Worm (Caenorhabditis elegans): ENCODE measurements around the gene oxy-4.

Gene oxy-4

DNA sequence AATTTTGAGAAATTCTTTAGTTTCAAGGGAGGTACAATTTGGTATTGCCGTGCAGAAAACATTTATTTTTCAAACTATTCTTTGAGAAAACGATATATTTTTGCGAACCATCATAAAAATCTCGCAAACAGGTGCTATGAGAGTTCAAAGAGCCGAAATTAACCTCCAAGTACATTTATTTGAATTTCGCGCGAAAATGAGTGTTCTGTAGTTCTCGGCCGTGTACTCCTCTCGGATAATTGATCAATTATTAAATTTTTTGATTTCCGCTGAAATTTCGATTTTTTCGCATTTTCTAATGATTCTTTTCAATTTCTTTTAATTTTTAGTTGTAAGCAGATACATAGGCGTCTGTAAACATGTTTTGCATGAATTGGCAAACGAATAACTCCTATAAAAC is 31.6 kb upstream of the oxy-4 start (continued):
- TF ChIP-seq dpl-1 (GFP tag; optimal IDR thresholded peaks at IDR 0.05) (peak; percentile 84 to 92 (median 89)), lin-15B (tag; optimal IDR thresholded peaks at IDR 0.05) (no peak), nhr-90 (tag; optimal IDR thresholded peaks at IDR 0.05; ENCODE audit: poor library complexity) (peak; percentile 70), unc-62 (GFP tag; optimal IDR thresholded peaks at IDR 0.05) (no peak), ets-5 (GFP tag; IDR thresholded peaks at IDR 0.05) (no peak), rnt-1 (tag; optimal IDR thresholded peaks at IDR 0.05) (peak; percentile 91), lin-13 (GFP tag; optimal IDR thresholded peaks at IDR 0.05) (no peak), Y116A8C.19 (tag; optimal IDR thresholded peaks at IDR 0.05; ENCODE audit: borderline replicate concordance) (no peak), fkh-10 (GFP tag; optimal IDR thresholded peaks at IDR 0.05) (no peak), hpl-2 (GFP tag; optimal IDR thresholded peaks at IDR 0.05) (no peak), efl-1 (optimal IDR thresholded peaks at IDR 0.05) (peak; percentile 91 to 93), efl-1 (GFP tag; optimal IDR thresholded peaks at IDR 0.05 in 1 of 2) (peak; percentile 90 to 99), nhr-85 (tag) (peak; percentile 79), skn-1 (tag; optimal IDR thresholded peaks at IDR 0.05) (peak; percentile 22), grh-1 (GFP tag; IDR thresholded peaks at IDR 0.05) (peak; percentile 43; the same call in 1 of the 2 replicates), hlh-17 (GFP tag; optimal IDR thresholded peaks at IDR 0.05; ENCODE audit: borderline replicate concordance) (no peak), sox-4 (tag; optimal IDR thresholded peaks at IDR 0.05) (peak; percentile 60), snpc-4 (tag; optimal IDR thresholded peaks at IDR 0.05) (no peak), fkh-8 (tag; optimal IDR thresholded peaks at IDR 0.05) (no peak), unc-98 (GFP tag; IDR thresholded peaks at IDR 0.05) (no peak), sptf-1 (tag; optimal IDR thresholded peaks at IDR 0.05) (no peak), zip-4 (GFP tag; optimal IDR thresholded peaks at IDR 0.05) (no peak), pag-3 (tag; optimal IDR thresholded peaks at IDR 0.05; ENCODE audit: borderline replicate concordance, insufficient read depth) (no peak), efl-3 (GFP tag; optimal IDR thresholded peaks at IDR 0.05) (no peak), nhr-237 (tag; optimal IDR thresholded peaks at IDR 0.05) (no peak), ceh-88 (GFP tag; IDR thresholded peaks at IDR 0.05) (no peak), isw-1 (GFP tag; IDR thresholded peaks at IDR 0.05) (no peak), aha-1 (tag; optimal IDR thresholded peaks at IDR 0.05) (no peak), aly-2 (tag; optimal IDR thresholded peaks at IDR 0.05) (no peak), nhr-77 (tag; optimal IDR thresholded peaks at IDR 0.05) (no peak), ceh-82 (tag; optimal IDR thresholded peaks at IDR 0.05) (peak in 1 of 3 experiments; percentile 8), dsc-1 (tag; optimal IDR thresholded peaks at IDR 0.05) (peak; percentile 41), lin-39 (tag; optimal IDR thresholded peaks at IDR 0.05) (no peak), swsn-7 (tag; optimal IDR thresholded peaks at IDR 0.05) (peak; percentile 48)

DNA sequence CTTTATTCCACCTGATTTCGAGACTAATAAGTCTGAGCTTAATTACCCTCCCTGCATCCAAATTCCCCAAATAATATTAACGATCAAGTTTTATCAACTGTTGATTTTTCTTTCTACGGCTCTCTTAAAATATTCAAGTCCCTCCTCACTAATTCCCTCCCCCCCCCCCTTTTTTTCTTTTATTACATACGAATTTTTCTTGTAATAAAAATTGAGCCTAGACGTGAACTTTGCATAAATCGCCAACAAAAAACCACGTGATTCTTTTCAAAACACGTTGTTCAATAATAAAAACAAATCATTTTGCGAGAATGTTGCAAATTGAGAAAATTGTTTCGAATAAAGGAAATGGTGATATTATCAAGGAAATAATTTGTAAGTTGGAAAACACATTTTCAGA is 29.9 kb upstream of the oxy-4 start, which contains the start of gene K10D2.8:
TSS of gene K10D2.8 (plus strand) at position 301 of the 400 bp plus-strand sequence.
- TF ChIP-seq ztf-4 (tag; optimal IDR thresholded peaks at IDR 0.05), result no peak
- TF ChIP-seq mef-2 (tag; optimal IDR thresholded peaks at IDR 0.05), result no peak
- TF ChIP-seq efl-1 (optimal IDR thresholded peaks at IDR 0.05), result no peak
- TF ChIP-seq efl-1 (GFP tag; optimal IDR thresholded peaks at IDR 0.05 in 1 of 2), result no peak
- TF ChIP-seq tlp-1 (tag; optimal IDR thresholded peaks at IDR 0.05), result no peak
- no peak for TF ChIP-seq ceh-82 (tag; optimal IDR thresholded peaks at IDR 0.05)
- no peak for TF ChIP-seq lin-35 (GFP tag; optimal IDR thresholded peaks at IDR 0.05)
- no peak for TF ChIP-seq lin-15B (tag; optimal IDR thresholded peaks at IDR 0.05)
- no peak for TF ChIP-seq C16A3.4 (tag; optimal IDR thresholded peaks at IDR 0.05)
- TF ChIP-seq rnt-1 (tag; optimal IDR thresholded peaks at IDR 0.05), result no peak

DNA sequence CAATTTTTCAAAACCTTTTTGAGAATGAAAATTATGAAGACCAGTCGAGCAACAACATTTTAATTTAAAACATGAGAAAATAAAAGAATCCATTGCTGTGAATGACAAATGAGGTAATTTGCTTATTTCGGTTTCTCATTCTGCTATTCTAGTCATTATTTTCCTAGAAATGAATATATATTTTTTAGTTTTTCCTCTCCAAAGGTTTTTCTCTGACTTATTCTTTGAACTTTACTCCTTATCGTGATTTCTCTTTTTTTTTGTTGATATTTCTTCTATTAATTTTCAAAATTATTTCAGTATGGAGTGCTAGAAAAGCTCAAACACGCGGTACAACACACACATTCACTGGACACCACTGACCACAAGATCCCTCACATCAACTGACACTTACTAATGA is 27.0 kb upstream of the oxy-4 start, which contains the start of gene pup-2:
TSS of gene pup-2 (plus strand) at position 301 of the 400 bp plus-strand sequence.
- TF ChIP-seq fkh-8 (tag; optimal IDR thresholded peaks at IDR 0.05) (peak; percentile 10), lin-15B (tag; optimal IDR thresholded peaks at IDR 0.05) (no peak), nhr-85 (tag) (no peak)
